Fruit fly (Drosophila melanogaster): ENCODE measurements around the gene wor.

wor gene

dm6 chr2L:15392371-15392770 is 33.0 kb downstream of the wor start:
- TF ChIP-seq foxo (GFP tag; optimal IDR thresholded peaks at IDR 0.05) (peak in 1 of 2 experiments; percentile 9), Mio (GFP tag; optimal IDR thresholded peaks at IDR 0.05) (no peak)

dm6 chr2L:15390421-15390820 is 35.0 kb downstream of the wor start:
- TF ChIP-seq Mio (GFP tag; optimal IDR thresholded peaks at IDR 0.05) (no peak), lola (GFP tag; optimal IDR thresholded peaks at IDR 0.05) (no peak), Dif (GFP tag; optimal IDR thresholded peaks at IDR 0.05; ENCODE audit: partially characterized antibody) (no peak), brk (GFP tag; optimal IDR thresholded peaks at IDR 0.05) (no peak)

DNA sequence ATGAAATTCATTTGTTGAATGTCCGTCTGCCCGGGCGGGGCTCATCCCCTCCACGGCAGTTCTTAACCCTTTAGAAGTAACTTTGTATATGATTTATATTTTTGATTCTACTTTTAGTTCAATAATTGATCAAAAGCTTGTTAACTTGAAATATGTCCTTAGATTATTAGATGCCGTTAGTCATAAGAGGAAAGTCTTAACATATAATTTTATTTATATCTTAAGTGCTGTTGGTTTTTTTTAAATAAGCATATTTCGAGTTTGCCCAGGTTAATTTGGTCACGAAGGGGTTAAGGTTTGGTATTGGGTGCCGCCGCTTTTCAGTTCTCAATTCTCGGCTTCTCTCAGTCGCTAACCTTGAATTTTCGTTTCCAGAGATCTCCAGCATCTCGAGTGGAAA is 36.4 kb downstream of the wor start:
- no peak for TF ChIP-seq lola (GFP tag; optimal IDR thresholded peaks at IDR 0.05)
- peak; percentile 67 for TF ChIP-seq Hnf4 (GFP tag; optimal IDR thresholded peaks at IDR 0.05)
- TF ChIP-seq jim (GFP tag; optimal IDR thresholded peaks at IDR 0.05): no peak
- no peak for TF ChIP-seq Dif (GFP tag; optimal IDR thresholded peaks at IDR 0.05; ENCODE audit: partially characterized antibody)
- no peak for TF ChIP-seq Myc (optimal IDR thresholded peaks at IDR 0.05)
- no peak for TF ChIP-seq Dfd (GFP tag; optimal IDR thresholded peaks at IDR 0.05)
- peak; percentile 80 for TF ChIP-seq psq (GFP tag; optimal IDR thresholded peaks at IDR 0.05)
- TF ChIP-seq CG9705 (GFP tag; optimal IDR thresholded peaks at IDR 0.05): peak; percentile 71
- TF ChIP-seq GATAd (GFP tag; optimal IDR thresholded peaks at IDR 0.05): no peak
- no peak for TF ChIP-seq dsf (GFP tag; optimal IDR thresholded peaks at IDR 0.05; ENCODE audit: borderline replicate concordance)
- TF ChIP-seq Rel (GFP tag; optimal IDR thresholded peaks at IDR 0.05): no peak
- TF ChIP-seq Rel (tag; optimal IDR thresholded peaks at IDR 0.05): peak; percentile 43
- no peak for TF ChIP-seq sv (GFP tag; optimal IDR thresholded peaks at IDR 0.05)
- peak; percentile 85 for TF ChIP-seq fru (GFP tag; optimal IDR thresholded peaks at IDR 0.05)
- TF ChIP-seq pan (optimal IDR thresholded peaks at IDR 0.05): no peak
- TF ChIP-seq rgr (GFP tag; optimal IDR thresholded peaks at IDR 0.05): peak; percentile 71
- TF ChIP-seq tai (GFP tag; optimal IDR thresholded peaks at IDR 0.05): no peak
- no peak for TF ChIP-seq usp (GFP tag; optimal IDR thresholded peaks at IDR 0.05)
- TF ChIP-seq CG32264 (GFP tag; optimal IDR thresholded peaks at IDR 0.05): peak; percentile 25
- no peak for TF ChIP-seq Vsx2 (GFP tag; optimal IDR thresholded peaks at IDR 0.05; ENCODE audit: partially characterized antibody)
- TF ChIP-seq Sp1 (GFP tag; optimal IDR thresholded peaks at IDR 0.05): peak; percentile 90
- peak in 1 of 2 experiments; percentile 83 for TF ChIP-seq foxo (GFP tag; optimal IDR thresholded peaks at IDR 0.05)
- peak; percentile 74 for TF ChIP-seq OdsH (GFP tag; optimal IDR thresholded peaks at IDR 0.05)
- TF ChIP-seq Jra (GFP tag; optimal IDR thresholded peaks at IDR 0.05): no peak
- TF ChIP-seq ey (GFP tag; optimal IDR thresholded peaks at IDR 0.05): peak; percentile 72
- peak; percentile 70 for TF ChIP-seq sage (GFP tag; optimal IDR thresholded peaks at IDR 0.05)
- peak; percentile 83 for TF ChIP-seq h (GFP tag; optimal IDR thresholded peaks at IDR 0.05)
- TF ChIP-seq Mio (GFP tag; optimal IDR thresholded peaks at IDR 0.05): no peak
- peak; percentile 58 for TF ChIP-seq woc (GFP tag; optimal IDR thresholded peaks at IDR 0.05)
- TF ChIP-seq brk (GFP tag; optimal IDR thresholded peaks at IDR 0.05): peak; percentile 39
- peak; percentile 67 for TF ChIP-seq dmrt93B (GFP tag; optimal IDR thresholded peaks at IDR 0.05)
- TF ChIP-seq CrebA (GFP tag; optimal IDR thresholded peaks at IDR 0.05; ENCODE audit: borderline replicate concordance): no peak
- peak; percentile 75 for TF ChIP-seq br (GFP tag; optimal IDR thresholded peaks at IDR 0.05)
- TF ChIP-seq Hr83 (GFP tag; optimal IDR thresholded peaks at IDR 0.05; ENCODE audit: poor library complexity, severe bottlenecking): no peak
- no peak for TF ChIP-seq N (GFP tag; optimal IDR thresholded peaks at IDR 0.05)
- no peak for TF ChIP-seq Abd-B (GFP tag; optimal IDR thresholded peaks at IDR 0.05)
- TF ChIP-seq dl (GFP tag; optimal IDR thresholded peaks at IDR 0.05; ENCODE audit: insufficient read depth in 1 of 2, partially characterized antibody in 2 of 2): no peak
- peak; percentile 90 for TF ChIP-seq HLH106 (tag; optimal IDR thresholded peaks at IDR 0.05)
- TF ChIP-seq Hr78 (GFP tag; optimal IDR thresholded peaks at IDR 0.05): no peak

Data from whole organism, wandering third instar larva.